Worm (Caenorhabditis elegans) whole organism, early embryonic: ENCODE measurements around the gene col-106.

Source experiments
- F13C5.2 ChIP-seq: sonication (generic microtip); optimal IDR thresholded peaks from 2 replicates; lab custom pipeline; 2017; ENCODE audit warnings: mild to moderate bottlenecking, missing genetic modification characterization, inconsistent platforms, missing compliant biosample characterization
- ama-1 ChIP-seq: fragments of 150-350 bp; optimal IDR thresholded peaks from 2 replicates; lab custom pipeline; 2014
- ceh-36 ChIP-seq: sonication (generic microtip); optimal IDR thresholded peaks from 2 replicates; lab custom pipeline; 2016; ENCODE audit warnings: missing genetic modification characterization, inconsistent platforms, missing compliant biosample characterization
- tbx-37 ChIP-seq: fragments of 200-800 bp; sonication (Bioruptor generic); conservative IDR thresholded peaks from 2 replicates; pipeline ENCODE4 v1.3.6; 2022; ENCODE audit warnings: missing genetic modification reagents, missing genetic modification characterization, missing compliant biosample characterization

- TF ChIP-seq ceh-36 (tag; lab: Kevin White, UChicago), result no peak
- no peak for TF ChIP-seq F13C5.2 (tag; lab: Kevin White, UChicago)
- no peak for TF ChIP-seq ama-1 (lab: Kevin White, UChicago)
- TF ChIP-seq tbx-37 (GFP tag; lab: Robert Waterston, UW), result no peak
These were observed 36.1 kb upstream of the col-106 start for ce11 chrIV:1496679-1497033.
